Fruit fly (Drosophila melanogaster): ENCODE results near the gene CG1622.

CG1622 gene

dm6 chrX:13329572-13330046, 32.7 kb downstream of the CG1622 start, which contains the start of gene Prx2:
Gene Prx2, plus strand, starts transcription at chrX:13329824.
- TF ChIP-seq psq (optimal IDR thresholded peaks at IDR 0.05) (no peak), CG8478 (optimal IDR thresholded peaks at IDR 0.05) (no peak)

dm6 chrX:13331814-13332701, 35.2 kb downstream of the CG1622 start:
- TF ChIP-seq psq (optimal IDR thresholded peaks at IDR 0.05): no peak
- TF ChIP-seq Dll (optimal IDR thresholded peaks at IDR 0.05): no peak
- TF ChIP-seq EcR (GFP tag; optimal IDR thresholded peaks at IDR 0.05): no peak
- TF ChIP-seq usp (GFP tag; optimal IDR thresholded peaks at IDR 0.05): no peak
- TF ChIP-seq pan (optimal IDR thresholded peaks at IDR 0.05): no peak
- TF ChIP-seq CG8478 (optimal IDR thresholded peaks at IDR 0.05): no peak

- TF ChIP-seq CG8478 (optimal IDR thresholded peaks at IDR 0.05) (no peak), usp (GFP tag; optimal IDR thresholded peaks at IDR 0.05) (no peak), psq (optimal IDR thresholded peaks at IDR 0.05) (no peak), pan (optimal IDR thresholded peaks at IDR 0.05) (no peak), EcR (GFP tag; optimal IDR thresholded peaks at IDR 0.05) (no peak), Dll (optimal IDR thresholded peaks at IDR 0.05) (no peak)
Observed at dm6 chrX:13332702-13333243, 35.9 kb downstream of the CG1622 start.

- no peak for TF ChIP-seq Dll (optimal IDR thresholded peaks at IDR 0.05)
- TF ChIP-seq usp (GFP tag; optimal IDR thresholded peaks at IDR 0.05): no peak
- TF ChIP-seq psq (optimal IDR thresholded peaks at IDR 0.05): no peak
- TF ChIP-seq pan (optimal IDR thresholded peaks at IDR 0.05): no peak
- TF ChIP-seq EcR (GFP tag; optimal IDR thresholded peaks at IDR 0.05): no peak
- no peak for TF ChIP-seq CG8478 (optimal IDR thresholded peaks at IDR 0.05)
Observed at dm6 chrX:13334434-13335146, 37.7 kb downstream of the CG1622 start.

- TF ChIP-seq usp (GFP tag; optimal IDR thresholded peaks at IDR 0.05) (no peak), Dll (optimal IDR thresholded peaks at IDR 0.05) (no peak), pan (optimal IDR thresholded peaks at IDR 0.05) (no peak), CG8478 (optimal IDR thresholded peaks at IDR 0.05) (no peak), psq (optimal IDR thresholded peaks at IDR 0.05) (no peak), EcR (GFP tag; optimal IDR thresholded peaks at IDR 0.05) (no peak)
Observed at dm6 chrX:13337454-13337853, 40.6 kb downstream of the CG1622 start, which contains the start of gene RpS15Aa. Gene RpS15Aa, minus strand, starts transcription at chrX:13337705.

- no peak for TF ChIP-seq EcR (GFP tag; optimal IDR thresholded peaks at IDR 0.05)
- no peak for TF ChIP-seq pan (optimal IDR thresholded peaks at IDR 0.05)
- no peak for TF ChIP-seq CG8478 (optimal IDR thresholded peaks at IDR 0.05)
- TF ChIP-seq psq (optimal IDR thresholded peaks at IDR 0.05): no peak
- TF ChIP-seq Dll (optimal IDR thresholded peaks at IDR 0.05): no peak
- no peak for TF ChIP-seq usp (GFP tag; optimal IDR thresholded peaks at IDR 0.05)
Observed at dm6 chrX:13338113-13338512, 41.2 kb downstream of the CG1622 start, which contains the start of gene CG15747. Gene CG15747, plus strand, starts transcription at chrX:13338318.

- TF ChIP-seq Dll (optimal IDR thresholded peaks at IDR 0.05) (no peak), CG8478 (optimal IDR thresholded peaks at IDR 0.05) (no peak), EcR (GFP tag; optimal IDR thresholded peaks at IDR 0.05) (no peak), pan (optimal IDR thresholded peaks at IDR 0.05) (no peak), psq (optimal IDR thresholded peaks at IDR 0.05) (no peak), usp (GFP tag; optimal IDR thresholded peaks at IDR 0.05) (no peak)
Observed at dm6 chrX:13345327-13345726, 48.4 kb downstream of the CG1622 start.

- TF ChIP-seq pan (optimal IDR thresholded peaks at IDR 0.05) (no peak), CG8478 (optimal IDR thresholded peaks at IDR 0.05) (no peak), usp (GFP tag; optimal IDR thresholded peaks at IDR 0.05) (no peak), EcR (GFP tag; optimal IDR thresholded peaks at IDR 0.05) (no peak), psq (optimal IDR thresholded peaks at IDR 0.05) (no peak), Dll (optimal IDR thresholded peaks at IDR 0.05) (no peak)
Observed at dm6 chrX:13346998-13347397, 50.1 kb downstream of the CG1622 start.
